Worm (Caenorhabditis elegans) whole organism, late embryonic: ENCODE measurements around the gene T02B11.8.

Source experiments
- C38D4.7 ChIP-seq: fragments of 200-800 bp; sonication (Bioruptor generic); optimal IDR thresholded peaks from 2 replicates; lab custom pipeline; 2018; ENCODE audit warnings: mild to moderate bottlenecking, missing genetic modification characterization, moderate library complexity, missing compliant biosample characterization
- T23F11.4 ChIP-seq: fragments of 200-800 bp; sonication (Bioruptor generic); optimal IDR thresholded peaks from 2 replicates; lab custom pipeline; 2018; ENCODE audit warnings: mild to moderate bottlenecking, missing genetic modification characterization, missing compliant biosample characterization
- che-1 ChIP-seq: sonication (generic microtip); optimal IDR thresholded peaks from 2 replicates; lab custom pipeline; 2016; ENCODE audit warnings: mild to moderate bottlenecking, missing genetic modification characterization, missing compliant biosample characterization
- elt-2 ChIP-seq: sonication (generic microtip); optimal IDR thresholded peaks from 2 replicates; lab custom pipeline; 2016; ENCODE audit warnings: missing genetic modification reagents, missing genetic modification characterization, missing compliant biosample characterization
- fkh-10 ChIP-seq: fragments of 150-350 bp; optimal IDR thresholded peaks from 2 replicates; lab custom pipeline; 2014; ENCODE audit warnings: missing biosample characterization, missing genetic modification reagents, missing genetic modification characterization
- nhr-232 ChIP-seq: sonication (generic microtip); optimal IDR thresholded peaks from 2 replicates; lab custom pipeline; 2016; ENCODE audit warnings: missing genetic modification characterization, missing compliant biosample characterization

DNA sequence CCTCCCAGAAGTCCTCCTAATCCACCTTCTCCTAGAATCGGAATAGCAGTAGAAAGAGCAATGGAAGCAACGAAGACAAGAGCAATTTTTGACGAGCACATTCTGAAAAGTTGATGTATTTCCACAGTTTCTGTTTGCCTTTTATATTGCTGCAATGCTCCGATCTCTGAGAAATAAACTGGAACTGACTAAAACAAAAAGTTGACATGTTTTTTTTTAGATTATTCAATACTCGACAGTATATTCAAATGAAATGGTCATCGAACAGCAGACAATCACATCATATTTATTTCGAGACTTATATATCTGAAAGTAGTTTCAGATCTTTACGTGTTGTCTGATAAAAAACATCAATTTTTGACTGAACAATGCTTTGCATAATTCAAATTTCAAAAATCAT, 12.0 kb upstream of the T02B11.8 start, which contains the start of gene srlf-21:
- no peak for TF ChIP-seq C38D4.7 (GFP tag; lab: Kevin White, UChicago)
- no peak for TF ChIP-seq elt-2
- TF ChIP-seq che-1 (tag; lab: Kevin White, UChicago): no peak
- no peak for TF ChIP-seq nhr-232
- TF ChIP-seq fkh-10 (GFP tag; lab: Kevin White, UChicago): no peak
- no peak for TF ChIP-seq T23F11.4
